Fruit fly (Drosophila melanogaster) whole organism, wandering third instar larva: ENCODE results near the gene Dip-C.

ENCODE experiments used
- CG32264 ChIP-seq: fragments of 200-800 bp; sonication (Bioruptor generic); optimal IDR thresholded peaks from 2 replicates; lab custom pipeline; 2016; ENCODE audit warnings: missing biosample characterization, missing genetic modification characterization
- CG9705 ChIP-seq: fragments of 200-800 bp; sonication (Bioruptor generic); optimal IDR thresholded peaks from 2 replicates; lab custom pipeline; 2018; ENCODE audit warnings: missing biosample characterization, mild to moderate bottlenecking, missing genetic modification characterization
- CrebA ChIP-seq: fragments of 200-800 bp; sonication (Bioruptor generic); optimal IDR thresholded peaks from 2 replicates; lab custom pipeline; 2016; ENCODE audit warnings: missing biosample characterization, mild to moderate bottlenecking, missing genetic modification characterization, borderline replicate concordance
- Dfd ChIP-seq: fragments of >200 bp; optimal IDR thresholded peaks from 2 replicates; lab custom pipeline; 2017; ENCODE audit warnings: missing biosample characterization, missing genetic modification characterization
- Dif ChIP-seq: fragments of 200-275, 200-300 bp; sonication (Bioruptor generic); optimal IDR thresholded peaks from 2 replicates; lab custom pipeline; 2018; ENCODE audit warnings: missing biosample characterization, missing genetic modification characterization; ENCODE audit not compliant: partially characterized antibody
- GATAd ChIP-seq: sonication (Bioruptor generic); optimal IDR thresholded peaks from 2 replicates; lab custom pipeline; 2016; ENCODE audit warnings: missing biosample characterization, missing genetic modification characterization
- HLH106 ChIP-seq: fragments of 200-800 bp; optimal IDR thresholded peaks from 3 replicates; lab custom pipeline; 2019; ENCODE audit warnings: missing biosample characterization, mild to moderate bottlenecking, missing genetic modification characterization, moderate library complexity
- Hnf4 ChIP-seq: fragments of 200-800 bp; sonication (Bioruptor generic); optimal IDR thresholded peaks from 2 replicates; lab custom pipeline; 2016; ENCODE audit warnings: missing biosample characterization, mild to moderate bottlenecking, missing genetic modification characterization
- Hr83 ChIP-seq: fragments of 200-300 bp; sonication (Bioruptor generic); optimal IDR thresholded peaks from 2 replicates; lab custom pipeline; 2016; ENCODE audit warnings: missing biosample characterization, mild to moderate bottlenecking, missing genetic modification characterization, moderate library complexity; ENCODE audit not compliant: poor library complexity, severe bottlenecking
- Jra ChIP-seq: sonication (Bioruptor generic); optimal IDR thresholded peaks from 2 replicates; lab custom pipeline; 2016; ENCODE audit warnings: missing biosample characterization, missing genetic modification characterization
- Mio ChIP-seq: sonication (Bioruptor generic); optimal IDR thresholded peaks from 2 replicates; lab custom pipeline; 2016; ENCODE audit warnings: missing biosample characterization, missing genetic modification characterization
- Myc ChIP-seq: fragments of >200 bp; optimal IDR thresholded peaks from 2 replicates; lab custom pipeline; 2017
- N ChIP-seq: fragments of >200 bp; optimal IDR thresholded peaks from 2 replicates; lab custom pipeline; 2018; ENCODE audit warnings: missing biosample characterization, missing external identifiers, missing genetic modification characterization
- OdsH ChIP-seq: fragments of 200-800 bp; sonication (Bioruptor generic); optimal IDR thresholded peaks from 2 replicates; lab custom pipeline; 2016; ENCODE audit warnings: missing biosample characterization, mild to moderate bottlenecking, missing genetic modification characterization
- Rel ChIP-seq, 2 experiments: fragments of 200-800 bp; sonication (Bioruptor generic) in 1 of 2; optimal IDR thresholded peaks; 2 replicates in 1 of 2; 3 replicates in 1 of 2; lab custom pipeline; 2016 to 2019; ENCODE audit warnings: mild to moderate bottlenecking in 2 of 2, missing biosample characterization in 2 of 2, missing genetic modification characterization in 2 of 2, moderate library complexity in 1 of 2
- Sp1 ChIP-seq: fragments of 200-800 bp; sonication (Bioruptor generic); optimal IDR thresholded peaks from 3 replicates; lab custom pipeline; 2019; ENCODE audit warnings: missing biosample characterization, mild to moderate bottlenecking, missing genetic modification characterization, moderate library complexity
- Vsx2 ChIP-seq: fragments of 200-300, 225-300 bp; sonication (Bioruptor generic); optimal IDR thresholded peaks from 2 replicates; lab custom pipeline; 2018; ENCODE audit warnings: missing biosample characterization, missing genetic modification characterization; ENCODE audit not compliant: partially characterized antibody
- br ChIP-seq: fragments of 200-800 bp; sonication (Bioruptor generic); optimal IDR thresholded peaks from 2 replicates; lab custom pipeline; 2016; ENCODE audit warnings: missing biosample characterization, missing genetic modification characterization
- brk ChIP-seq: fragments of 200-800 bp; sonication (Bioruptor generic); optimal IDR thresholded peaks from 2 replicates; lab custom pipeline; 2016; ENCODE audit warnings: missing biosample characterization, mild to moderate bottlenecking, missing genetic modification characterization
- dl ChIP-seq, 2 experiments: fragments of 175-275, 200-275 bp in 1 of 2; fragments of 200-275 bp in 1 of 2; sonication (Bioruptor generic); optimal IDR thresholded peaks; lab custom pipeline; 2018; ENCODE audit warnings: mild to moderate bottlenecking in 2 of 2, missing biosample characterization in 2 of 2, missing genetic modification characterization in 2 of 2, moderate library complexity in 2 of 2; ENCODE audit not compliant: partially characterized antibody in 2 of 2, insufficient read depth in 1 of 2
- dmrt93B ChIP-seq: fragments of 200-800 bp; sonication (Bioruptor generic); optimal IDR thresholded peaks from 2 replicates; lab custom pipeline; 2018; ENCODE audit warnings: missing biosample characterization, mild to moderate bottlenecking, missing genetic modification characterization
- dsf ChIP-seq: sonication (Bioruptor generic); optimal IDR thresholded peaks from 2 replicates; lab custom pipeline; 2016; ENCODE audit warnings: missing biosample characterization, missing genetic modification characterization, borderline replicate concordance
- ey ChIP-seq: fragments of 200-800 bp; sonication (Bioruptor generic); optimal IDR thresholded peaks from 2 replicates; lab custom pipeline; 2016; ENCODE audit warnings: missing biosample characterization, missing genetic modification characterization
- foxo ChIP-seq, 2 experiments: fragments of 200-800 bp; sonication (Bioruptor generic); optimal IDR thresholded peaks; 2 replicates in 1 of 2; 3 replicates in 1 of 2; lab custom pipeline; 2016 to 2017; ENCODE audit warnings: missing biosample characterization in 2 of 2, missing genetic modification characterization in 2 of 2
- fru ChIP-seq: fragments of 200-800 bp; sonication (Bioruptor generic); optimal IDR thresholded peaks from 3 replicates; lab custom pipeline; 2016; ENCODE audit warnings: missing biosample characterization, mild to moderate bottlenecking, missing genetic modification characterization
- h ChIP-seq: fragments of 200-800 bp; sonication (Bioruptor generic); optimal IDR thresholded peaks from 3 replicates; lab custom pipeline; 2016; ENCODE audit warnings: missing biosample characterization, mild to moderate bottlenecking, missing genetic modification characterization
- jim ChIP-seq: fragments of 175-275, 200-325 bp; sonication (Bioruptor generic); optimal IDR thresholded peaks from 2 replicates; lab custom pipeline; 2016; ENCODE audit warnings: missing biosample characterization, mild to moderate bottlenecking, missing genetic modification characterization
- lola ChIP-seq: fragments of >200 bp; optimal IDR thresholded peaks from 2 replicates; lab custom pipeline; 2017; ENCODE audit warnings: missing biosample characterization, missing genetic modification characterization
- psq ChIP-seq: fragments of 200-800 bp; sonication (Bioruptor generic); optimal IDR thresholded peaks from 3 replicates; lab custom pipeline; 2017; ENCODE audit warnings: missing biosample characterization, mild to moderate bottlenecking, missing genetic modification characterization, moderate library complexity
- rgr ChIP-seq: fragments of 200-800 bp; sonication (Bioruptor generic); optimal IDR thresholded peaks from 3 replicates; lab custom pipeline; 2016; ENCODE audit warnings: missing biosample characterization, mild to moderate bottlenecking, missing genetic modification characterization
- sage ChIP-seq: fragments of 200-800 bp; sonication (Bioruptor generic); optimal IDR thresholded peaks from 2 replicates; lab custom pipeline; 2016; ENCODE audit warnings: missing biosample characterization, mild to moderate bottlenecking, missing genetic modification characterization
- sv ChIP-seq: fragments of 200-800 bp; sonication (Bioruptor generic); optimal IDR thresholded peaks from 3 replicates; lab custom pipeline; 2016; ENCODE audit warnings: missing biosample characterization, missing genetic modification characterization
- tai ChIP-seq: sonication (Bioruptor generic); optimal IDR thresholded peaks from 2 replicates; lab custom pipeline; 2016; ENCODE audit warnings: missing biosample characterization, missing genetic modification characterization
- woc ChIP-seq: sonication (Bioruptor generic); optimal IDR thresholded peaks from 2 replicates; lab custom pipeline; 2016; ENCODE audit warnings: missing biosample characterization, mild to moderate bottlenecking, missing genetic modification characterization

Dip-C gene

dm6 chr3R:12448344-12448743, 34.8 kb upstream of the Dip-C start:
- no peak for TF ChIP-seq Sp1 (GFP tag; lab: Kevin White, UChicago)

DNA sequence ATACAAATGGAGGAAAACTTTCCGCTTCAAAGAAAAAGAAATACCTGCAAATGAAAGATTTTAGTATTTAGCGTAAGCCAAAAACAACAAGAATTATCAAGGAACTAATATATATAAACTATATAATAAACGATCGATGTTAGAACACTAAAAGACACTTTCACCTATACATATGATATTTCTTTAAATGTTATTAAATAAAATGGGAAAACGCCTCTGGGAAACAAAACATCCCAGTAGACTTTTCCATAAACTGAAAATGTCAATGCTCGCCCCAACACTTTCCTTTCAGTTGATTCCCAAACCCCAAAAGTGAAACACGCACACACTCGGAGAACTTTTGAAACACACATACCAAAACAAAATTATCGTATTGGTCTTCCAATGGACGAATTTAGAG, 33.8 kb upstream of the Dip-C start, which contains the start of gene vrs:
vrs (plus strand) TSS at position 301 of the 400 bp plus-strand sequence.
- TF ChIP-seq Dif (GFP tag; lab: Kevin White, UChicago) (no peak), CG32264 (GFP tag; lab: Kevin White, UChicago) (no peak), sage (GFP tag; lab: Kevin White, UChicago) (no peak), h (GFP tag; lab: Kevin White, UChicago) (no peak), Rel (GFP tag; optimal IDR thresholded peaks at IDR 0.05; lab: Kevin White, UChicago) (no peak), Rel (tag; optimal IDR thresholded peaks at IDR 0.05; lab: Kevin White, UChicago) (no peak), dmrt93B (GFP tag; lab: Kevin White, UChicago) (no peak), fru (GFP tag; lab: Kevin White, UChicago) (no peak), tai (GFP tag; lab: Kevin White, UChicago) (no peak), Myc (lab: Kevin White, UChicago) (no peak), Dfd (no peak), Hnf4 (GFP tag; lab: Kevin White, UChicago) (no peak), HLH106 (tag; lab: Kevin White, UChicago) (no peak), Jra (GFP tag; lab: Kevin White, UChicago) (no peak), Sp1 (GFP tag; lab: Kevin White, UChicago) (no peak)
- TF ChIP-seq, all 38 proteins: peak for 0

DNA sequence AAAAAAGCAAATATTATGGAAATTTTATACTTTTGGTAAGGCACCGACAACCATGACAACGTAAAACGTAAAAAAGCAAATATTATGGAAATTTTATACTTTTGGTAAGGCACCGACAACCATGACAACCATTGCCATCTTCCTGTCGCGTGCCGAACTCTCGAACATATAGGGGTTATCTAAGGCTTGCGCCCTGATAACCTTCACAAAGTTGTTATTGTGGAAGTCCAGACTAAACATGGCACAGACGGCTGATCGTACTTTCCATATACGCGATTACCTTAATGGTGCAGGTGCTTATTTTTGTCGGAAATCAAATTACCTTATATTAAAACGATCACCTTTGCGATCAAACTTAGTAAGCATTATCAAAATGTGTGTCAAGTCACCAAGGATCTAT, 31.9 kb upstream of the Dip-C start:
- TF ChIP-seq sage (GFP tag; lab: Kevin White, UChicago) = no peak
- peak; percentile 43 for TF ChIP-seq h (GFP tag; lab: Kevin White, UChicago)
- no peak for TF ChIP-seq Mio
- TF ChIP-seq Rel (GFP tag; optimal IDR thresholded peaks at IDR 0.05; lab: Kevin White, UChicago) = no peak
- TF ChIP-seq Rel (tag; optimal IDR thresholded peaks at IDR 0.05; lab: Kevin White, UChicago) = peak; percentile 14

- TF ChIP-seq psq (GFP tag; lab: Kevin White, UChicago) = no peak
- TF ChIP-seq GATAd (GFP tag; lab: Kevin White, UChicago) = no peak
- no peak for TF ChIP-seq foxo (GFP tag; optimal IDR thresholded peaks at IDR 0.05; lab: Kevin White, UChicago)
- TF ChIP-seq Dfd = no peak
- TF ChIP-seq Hr83 (GFP tag; lab: Kevin White, UChicago) = peak; percentile 20
- no peak for TF ChIP-seq dl (GFP tag; optimal IDR thresholded peaks at IDR 0.05; lab: Kevin White, UChicago; ENCODE audit: insufficient read depth in 1 of 2, partially characterized antibody in 2 of 2)
- no peak for TF ChIP-seq HLH106 (tag; lab: Kevin White, UChicago)
- TF ChIP-seq OdsH (GFP tag; lab: Kevin White, UChicago) = no peak
- no peak for TF ChIP-seq Mio
- TF ChIP-seq dmrt93B (GFP tag; lab: Kevin White, UChicago) = no peak
- no peak for TF ChIP-seq CrebA (GFP tag; lab: Kevin White, UChicago)
- no peak for TF ChIP-seq Hnf4 (GFP tag; lab: Kevin White, UChicago)
- TF ChIP-seq Rel (GFP tag; optimal IDR thresholded peaks at IDR 0.05; lab: Kevin White, UChicago) = no peak
- peak; percentile 12 for TF ChIP-seq Rel (tag; optimal IDR thresholded peaks at IDR 0.05; lab: Kevin White, UChicago)
- TF ChIP-seq lola (GFP tag; lab: Kevin White, UChicago) = peak; percentile 58
These were observed 30.2 kb upstream of the Dip-C start for dm6 chr3R:12443769-12444168.

DNA sequence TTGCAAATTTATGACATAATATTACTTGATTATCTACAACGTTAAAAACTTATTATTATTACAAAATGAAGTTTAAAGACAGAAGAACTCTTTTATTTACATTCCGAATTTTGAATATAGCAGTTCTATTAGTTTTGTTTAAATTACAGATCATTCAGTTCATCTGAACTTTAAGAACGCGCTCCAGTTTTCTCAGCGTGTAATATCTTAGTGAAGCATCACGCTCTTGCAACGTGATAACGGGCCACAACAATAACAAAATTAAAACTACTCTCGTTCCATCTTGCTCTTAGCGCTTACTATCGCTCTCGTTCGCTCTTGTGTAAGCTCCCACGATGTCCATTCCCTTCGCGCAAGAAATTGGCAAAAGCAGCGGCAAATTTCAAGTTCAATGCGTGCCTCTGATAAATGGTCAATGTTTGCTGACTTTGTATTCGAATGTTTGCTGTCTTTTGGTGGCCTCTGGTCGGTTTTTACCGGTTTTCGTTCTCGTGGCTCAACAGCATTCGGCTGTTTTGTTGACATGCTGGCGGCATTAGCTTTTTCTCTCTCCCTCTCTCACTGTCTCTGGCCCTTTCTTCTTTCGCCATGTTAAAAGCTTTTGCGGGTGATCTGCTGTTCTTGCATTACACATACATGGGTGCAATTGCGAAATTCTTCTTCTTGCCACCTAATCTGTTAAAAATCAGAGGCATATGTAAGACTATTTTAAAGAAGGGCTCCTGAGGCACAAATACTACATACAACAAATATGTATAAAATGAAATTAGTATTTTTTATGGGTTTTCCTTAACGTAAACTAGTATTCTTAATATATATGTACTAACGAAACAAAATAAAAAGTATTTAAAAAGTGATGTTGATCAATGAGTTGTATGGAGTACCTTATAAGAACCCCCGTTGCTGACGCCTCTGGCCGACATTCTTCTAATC, 29.3 kb upstream of the Dip-C start:
- TF ChIP-seq Dif (GFP tag; lab: Kevin White, UChicago) (peak; percentile 11), br (GFP tag; lab: Kevin White, UChicago) (peak; percentile 64), N (no peak), sv (GFP tag; lab: Kevin White, UChicago) (no peak), jim (GFP tag; lab: Kevin White, UChicago) (no peak), Rel (GFP tag; optimal IDR thresholded peaks at IDR 0.05; lab: Kevin White, UChicago) (no peak), Rel (tag; optimal IDR thresholded peaks at IDR 0.05; lab: Kevin White, UChicago) (no peak), Sp1 (GFP tag; lab: Kevin White, UChicago) (peak; percentile 84), foxo (GFP tag; optimal IDR thresholded peaks at IDR 0.05; lab: Kevin White, UChicago) (peak in 1 of 2 experiments; percentile 82), woc (GFP tag; lab: Kevin White, UChicago) (peak; percentile 37), dmrt93B (GFP tag; lab: Kevin White, UChicago) (peak; percentile 44), dsf (GFP tag; lab: Kevin White, UChicago) (peak; percentile 28), HLH106 (tag; lab: Kevin White, UChicago) (peak; percentile 79), fru (GFP tag; lab: Kevin White, UChicago) (peak; percentile 77), Vsx2 (GFP tag; lab: Kevin White, UChicago) (no peak), brk (GFP tag; lab: Kevin White, UChicago) (peak; percentile 78), CG9705 (peak; percentile 45), Hnf4 (GFP tag; lab: Kevin White, UChicago) (peak; percentile 38), ey (GFP tag; lab: Kevin White, UChicago) (peak; percentile 68), h (GFP tag; lab: Kevin White, UChicago) (peak; percentile 90), Hr83 (GFP tag; lab: Kevin White, UChicago) (peak; percentile 56), OdsH (GFP tag; lab: Kevin White, UChicago) (peak; percentile 83), Dfd (no peak), rgr (GFP tag; lab: Kevin White, UChicago) (peak; percentile 82), tai (GFP tag; lab: Kevin White, UChicago) (peak; percentile 51), psq (GFP tag; lab: Kevin White, UChicago) (peak; percentile 72)
